Fruit fly (Drosophila melanogaster): ENCODE measurements around the gene Alp9.

DNA sequence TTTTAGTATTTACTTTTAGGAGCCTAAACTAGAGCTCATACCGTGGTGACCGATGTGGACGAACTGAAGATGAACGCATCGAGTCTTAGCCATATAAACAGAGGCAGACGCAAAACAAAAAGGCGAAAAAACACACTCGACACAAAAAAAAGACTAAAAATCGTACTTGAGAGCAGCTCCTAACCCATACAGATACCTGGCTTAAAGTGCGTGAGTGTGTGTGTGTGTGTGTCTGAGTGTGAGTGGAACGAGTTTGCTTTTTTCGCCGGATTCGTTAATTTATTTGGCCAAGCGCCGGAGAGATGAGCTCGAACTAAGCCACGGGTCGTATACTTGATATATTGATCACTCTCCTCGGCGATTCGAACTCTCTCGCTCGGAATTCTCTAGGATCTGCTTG lies 44.3 kb upstream of the Alp9 start, which contains the start of gene frm:
- TF ChIP-seq gl (tag; optimal IDR thresholded peaks at IDR 0.05): peak; percentile 81
- TF ChIP-seq CG8301 (tag; optimal IDR thresholded peaks at IDR 0.05): no peak
- no peak for TF ChIP-seq CG4496 (GFP tag; IDR thresholded peaks at IDR 0.05)
- peak; percentile 52 for TF ChIP-seq CG13204 (GFP tag; optimal IDR thresholded peaks at IDR 0.05)
- TF ChIP-seq fd96Ca (GFP tag; IDR thresholded peaks at IDR 0.05): 0 out of 3 replicates have a peak, but pooled peaks have one; percentile 23
